Fruit fly (Drosophila melanogaster) whole organism, wandering third instar larva: Measurements from ENCODE around the gene CG33325.

Experiments used
- Dfd ChIP-seq: fragments of >200 bp; optimal IDR thresholded peaks from 2 replicates; lab custom pipeline; 2017; ENCODE audit warnings: missing biosample characterization, missing genetic modification characterization
- N ChIP-seq: fragments of >200 bp; optimal IDR thresholded peaks from 2 replicates; lab custom pipeline; 2018; ENCODE audit warnings: missing biosample characterization, missing external identifiers, missing genetic modification characterization
- br ChIP-seq: fragments of 200-800 bp; sonication (Bioruptor generic); optimal IDR thresholded peaks from 2 replicates; lab custom pipeline; 2016; ENCODE audit warnings: missing biosample characterization, missing genetic modification characterization
- dl ChIP-seq, 2 experiments: fragments of 175-275, 200-275 bp in 1 of 2; fragments of 200-275 bp in 1 of 2; sonication (Bioruptor generic); optimal IDR thresholded peaks; lab custom pipeline; 2018; ENCODE audit warnings: mild to moderate bottlenecking in 2 of 2, missing biosample characterization in 2 of 2, missing genetic modification characterization in 2 of 2, moderate library complexity in 2 of 2; ENCODE audit not compliant: partially characterized antibody in 2 of 2, insufficient read depth in 1 of 2
- dmrt93B ChIP-seq: fragments of 200-800 bp; sonication (Bioruptor generic); optimal IDR thresholded peaks from 2 replicates; lab custom pipeline; 2018; ENCODE audit warnings: missing biosample characterization, mild to moderate bottlenecking, missing genetic modification characterization
- fru ChIP-seq: fragments of 200-800 bp; sonication (Bioruptor generic); optimal IDR thresholded peaks from 3 replicates; lab custom pipeline; 2016; ENCODE audit warnings: missing biosample characterization, mild to moderate bottlenecking, missing genetic modification characterization
- psq ChIP-seq: fragments of 200-800 bp; sonication (Bioruptor generic); optimal IDR thresholded peaks from 3 replicates; lab custom pipeline; 2017; ENCODE audit warnings: missing biosample characterization, mild to moderate bottlenecking, missing genetic modification characterization, moderate library complexity
- rgr ChIP-seq: fragments of 200-800 bp; sonication (Bioruptor generic); optimal IDR thresholded peaks from 3 replicates; lab custom pipeline; 2016; ENCODE audit warnings: missing biosample characterization, mild to moderate bottlenecking, missing genetic modification characterization

DNA sequence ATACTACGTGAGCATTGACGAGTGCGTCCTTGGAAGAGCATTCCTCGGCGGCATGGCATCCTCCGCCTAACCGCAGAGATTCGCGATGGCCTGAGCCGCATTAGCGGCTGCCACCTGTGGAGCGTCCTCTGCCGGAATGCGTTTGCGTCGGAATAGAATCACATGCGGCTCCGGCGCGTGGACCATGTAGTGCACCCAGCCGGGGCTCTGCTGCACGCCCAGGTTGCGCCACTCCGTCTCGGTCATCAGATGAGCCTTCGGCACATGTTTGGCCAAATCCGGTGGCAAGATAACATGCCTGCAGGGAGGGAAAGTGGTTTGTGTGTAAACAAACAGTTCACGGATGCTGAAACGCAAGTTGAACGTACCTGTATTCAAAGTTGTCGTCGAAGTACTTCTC lies 35.5 kb upstream of the CG33325 start:
- no peak for TF ChIP-seq N
- TF ChIP-seq psq (GFP tag; lab: Kevin White, UChicago): no peak
- no peak for TF ChIP-seq Dfd
- no peak for TF ChIP-seq dmrt93B (GFP tag; lab: Kevin White, UChicago)
- TF ChIP-seq fru (GFP tag; lab: Kevin White, UChicago): no peak
- no peak for TF ChIP-seq rgr (GFP tag; lab: Kevin White, UChicago)
- TF ChIP-seq dl (GFP tag; optimal IDR thresholded peaks at IDR 0.05; lab: Kevin White, UChicago; ENCODE audit: insufficient read depth in 1 of 2, partially characterized antibody in 2 of 2): no peak
- no peak for TF ChIP-seq br (GFP tag; lab: Kevin White, UChicago)
